Worm (Caenorhabditis elegans) whole organism, L3 larva: ENCODE measurements around the gene exc-15.

Source experiments
- nhr-28 ChIP-seq: fragments of 150-350 bp; optimal IDR thresholded peaks from 2 replicates; lab custom pipeline; 2014; ENCODE audit warnings: missing biosample characterization, missing genetic modification characterization
- snpc-4 ChIP-seq: fragments of 150-350 bp; optimal IDR thresholded peaks from 2 replicates; lab custom pipeline; 2014; ENCODE audit warnings: missing biosample characterization, missing genetic modification characterization

DNA sequence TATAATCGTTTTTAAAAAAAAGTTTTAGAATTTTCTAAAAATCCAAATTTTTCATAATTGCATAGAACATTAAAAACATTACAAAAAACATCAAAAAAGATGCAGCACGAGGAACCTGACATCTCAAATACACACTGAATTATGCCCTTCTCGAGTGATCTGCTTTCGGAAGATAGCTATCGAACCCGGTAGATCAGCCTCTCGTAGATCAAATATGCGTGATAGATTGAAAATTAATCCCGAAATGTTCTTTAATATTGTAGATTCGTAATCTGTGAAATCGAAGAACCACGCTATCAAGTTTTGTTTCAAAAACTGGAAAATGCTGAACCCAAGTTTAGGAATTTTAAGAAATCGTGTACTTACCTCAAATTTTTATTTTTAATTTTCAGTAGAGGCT, 1.4 kb upstream of the exc-15 start:
- TF ChIP-seq snpc-4 (tag; lab: Kevin White, UChicago): no peak
- TF ChIP-seq nhr-28: no peak
